Worm (Caenorhabditis elegans): ENCODE results near the gene best-14.

ce11 chrV:10539114-10539513 lies 18.7 kb upstream of the best-14 start, which contains the start of gene F25D1.8:
- TF ChIP-seq lin-13 (GFP tag; optimal IDR thresholded peaks at IDR 0.05) (no peak), dmd-4 (tag; optimal IDR thresholded peaks at IDR 0.05) (no peak)
